Fruit fly (Drosophila melanogaster) whole organism, embryonic: Measurements from ENCODE around the gene Hnf4.

Experiments
- Antp ChIP-seq: fragments of 200-800 bp; sonication (Bioruptor generic); optimal IDR thresholded peaks from 3 replicates; lab custom pipeline; 2016; ENCODE audit warnings: missing biosample characterization, missing genetic modification characterization
- CG10366 ChIP-seq: fragments of 200-800 bp; sonication (Bioruptor generic); IDR thresholded peaks from 2 replicates; pipeline ENCODE4 v1.3.6; 2022; ENCODE audit warnings: missing biosample characterization, missing genetic modification characterization
- CG10462 ChIP-seq: fragments of 200-800 bp; sonication (Bioruptor generic); optimal IDR thresholded peaks from 2 replicates; lab custom pipeline; 2016; ENCODE audit warnings: missing biosample characterization, missing genetic modification characterization
- CG10543 ChIP-seq: fragments of 200-800 bp; sonication (Bioruptor generic); optimal IDR thresholded peaks from 3 replicates; lab custom pipeline; 2017; ENCODE audit warnings: missing biosample characterization, mild to moderate bottlenecking, missing genetic modification characterization, moderate library complexity
- CG10565 ChIP-seq: fragments of 200-800 bp; sonication (Bioruptor generic); optimal IDR thresholded peaks from 3 replicates; lab custom pipeline; 2016; ENCODE audit warnings: missing biosample characterization, mild to moderate bottlenecking, missing genetic modification characterization
- CG12236 ChIP-seq: fragments of 200-800 bp; sonication (Bioruptor generic); optimal IDR thresholded peaks from 2 replicates; lab custom pipeline; 2016; ENCODE audit warnings: missing biosample characterization, missing genetic modification characterization
- CG12769 ChIP-seq: fragments of 200-800 bp; sonication (Bioruptor generic); optimal IDR thresholded peaks from 2 replicates; lab custom pipeline; 2019; ENCODE audit warnings: missing biosample characterization, mild to moderate bottlenecking, missing genetic modification characterization, moderate library complexity
- CG14014 ChIP-seq: fragments of 200-800 bp; sonication (Bioruptor generic); IDR thresholded peaks from 2 replicates; pipeline ENCODE4 v1.3.6; 2022; ENCODE audit warnings: missing biosample characterization, missing genetic modification characterization
- CG2875 ChIP-seq: fragments of 200-800 bp; sonication (Bioruptor generic); optimal IDR thresholded peaks from 2 replicates; lab custom pipeline; 2017; ENCODE audit warnings: missing biosample characterization, mild to moderate bottlenecking, missing genetic modification characterization, missing genetic modification reagents
- CG31224 ChIP-seq: fragments of 200-800 bp; sonication (Bioruptor generic); IDR thresholded peaks from 2 replicates; pipeline ENCODE4 v1.3.6; 2022; ENCODE audit warnings: missing biosample characterization, missing genetic modification characterization
- CG31388 ChIP-seq: fragments of 200-800 bp; sonication (Bioruptor generic); optimal IDR thresholded peaks from 2 replicates; lab custom pipeline; 2016; ENCODE audit warnings: missing biosample characterization, missing genetic modification characterization
- CG32767 ChIP-seq: fragments of 200-800 bp; sonication (Bioruptor generic); IDR thresholded peaks from 2 replicates; pipeline ENCODE4 v1.3.6; 2022; ENCODE audit warnings: missing biosample characterization, missing genetic modification characterization
- CG34224 ChIP-seq: fragments of 200-800 bp; sonication (Bioruptor generic); IDR thresholded peaks from 3 replicates; pipeline ENCODE4 v1.3.6; 2022; ENCODE audit warnings: missing biosample characterization, missing genetic modification characterization; ENCODE audit not compliant: partially characterized antibody
- CG4404 ChIP-seq: fragments of 200-800 bp; sonication (Bioruptor generic); IDR thresholded peaks from 2 replicates; pipeline ENCODE4 v1.3.6; 2022; ENCODE audit warnings: missing biosample characterization, missing genetic modification characterization
- CG7271 ChIP-seq: fragments of 200-800 bp; sonication (Bioruptor generic); optimal IDR thresholded peaks from 2 replicates; lab custom pipeline; 2018; ENCODE audit warnings: missing biosample characterization, mild to moderate bottlenecking, missing genetic modification characterization, moderate library complexity
- CG7987 ChIP-seq: fragments of 200-800 bp; sonication (Bioruptor generic); optimal IDR thresholded peaks from 2 replicates; lab custom pipeline; 2018; ENCODE audit warnings: missing biosample characterization, mild to moderate bottlenecking, missing genetic modification characterization, moderate library complexity
- CG8478 ChIP-seq: fragments of >200 bp; optimal IDR thresholded peaks from 2 replicates; lab custom pipeline; 2018
- CG8924 ChIP-seq: fragments of 200-800 bp; optimal IDR thresholded peaks from 3 replicates; lab custom pipeline; 2019; ENCODE audit warnings: missing biosample characterization, mild to moderate bottlenecking, missing genetic modification characterization, moderate library complexity
- HLH3B ChIP-seq: fragments of 200-800 bp; sonication (Bioruptor generic); IDR thresholded peaks from 2 replicates; pipeline ENCODE4 v1.3.6; 2022; ENCODE audit warnings: missing biosample characterization, missing genetic modification characterization
- Nf-YB ChIP-seq: fragments of 200-800 bp; sonication (Bioruptor generic); optimal IDR thresholded peaks from 3 replicates; lab custom pipeline; 2019; ENCODE audit warnings: missing biosample characterization, mild to moderate bottlenecking, missing genetic modification characterization, moderate library complexity
- Nf-YC ChIP-seq: fragments of 200-800 bp; optimal IDR thresholded peaks from 3 replicates; lab custom pipeline; 2019; ENCODE audit warnings: missing biosample characterization, mild to moderate bottlenecking, missing genetic modification characterization, moderate library complexity
- Spps ChIP-seq: fragments of 200-800 bp; sonication (Bioruptor generic); optimal IDR thresholded peaks from 2 replicates; lab custom pipeline; 2018; ENCODE audit warnings: missing biosample characterization, mild to moderate bottlenecking, missing genetic modification characterization
- Tbp ChIP-seq: fragments of >200 bp; optimal IDR thresholded peaks from 2 replicates; lab custom pipeline; 2018; ENCODE audit warnings: missing biosample characterization, missing genetic modification characterization
- corto ChIP-seq: fragments of 200-800 bp; sonication (Bioruptor generic); optimal IDR thresholded peaks from 2 replicates; lab custom pipeline; 2016; ENCODE audit warnings: missing biosample characterization, mild to moderate bottlenecking, missing genetic modification characterization, moderate library complexity
- crol ChIP-seq: fragments of 200-800 bp; sonication (Bioruptor generic); IDR thresholded peaks from 2 replicates; pipeline ENCODE4 v1.3.6; 2022; ENCODE audit warnings: missing biosample characterization, missing genetic modification characterization
- ewg ChIP-seq: fragments of 200-800 bp; sonication (Bioruptor generic); optimal IDR thresholded peaks from 3 replicates; lab custom pipeline; 2017; ENCODE audit warnings: mild to moderate bottlenecking, missing biosample characterization, missing genetic modification reagents, missing genetic modification characterization
- fd64A ChIP-seq: fragments of 200-800 bp; sonication (Bioruptor generic); optimal IDR thresholded peaks from 3 replicates; lab custom pipeline; 2018; ENCODE audit warnings: missing biosample characterization, mild to moderate bottlenecking, missing genetic modification characterization
- gro ChIP-seq: fragments of 200-800 bp; sonication (Bioruptor generic); optimal IDR thresholded peaks from 2 replicates; lab custom pipeline; 2016; ENCODE audit warnings: missing biosample characterization, missing genetic modification characterization
- kah ChIP-seq: fragments of 200-800 bp; sonication (Bioruptor generic); optimal IDR thresholded peaks from 2 replicates; lab custom pipeline; 2018; ENCODE audit warnings: missing biosample characterization, mild to moderate bottlenecking, missing genetic modification characterization
- nerfin-1 ChIP-seq: fragments of 200-800 bp; sonication (Bioruptor generic); optimal IDR thresholded peaks from 3 replicates; lab custom pipeline; 2019; ENCODE audit warnings: missing biosample characterization, mild to moderate bottlenecking, missing genetic modification characterization, moderate library complexity
- nmo ChIP-seq: fragments of 200-800 bp; sonication (Bioruptor generic); optimal IDR thresholded peaks from 2 replicates; lab custom pipeline; 2018; ENCODE audit warnings: missing biosample characterization, mild to moderate bottlenecking, missing genetic modification characterization, moderate library complexity
- org-1 ChIP-seq: fragments of 200-800 bp; sonication (Bioruptor generic); optimal IDR thresholded peaks from 2 replicates; lab custom pipeline; 2017; ENCODE audit warnings: missing biosample characterization, missing genetic modification characterization
- p53 ChIP-seq: fragments of 200-800 bp; sonication (Bioruptor generic); optimal IDR thresholded peaks from 2 replicates; lab custom pipeline; 2016; ENCODE audit warnings: missing biosample characterization, missing genetic modification characterization
- pan ChIP-seq, 4 experiments: fragments of >200 bp in 3 of 4; fragments of 200-800 bp in 1 of 4; sonication (Bioruptor generic) in 1 of 4; optimal IDR thresholded peaks in 3 of 4; IDR thresholded peaks in 1 of 4; 2 replicates each; pipeline versions ENCODE4 v1.3.6 to Lab custom; 2017 to 2022; ENCODE audit warnings: missing biosample characterization in 2 of 4, missing genetic modification characterization in 2 of 4, mixed read lengths in 1 of 4
- peb ChIP-seq: fragments of 200-800 bp; sonication (Bioruptor generic); IDR thresholded peaks from 2 replicates; pipeline ENCODE4 v1.3.6; 2022; ENCODE audit warnings: missing biosample characterization, missing genetic modification characterization
- pum ChIP-seq: fragments of 200-800 bp; sonication (Bioruptor generic); optimal IDR thresholded peaks from 2 replicates; lab custom pipeline; 2016; ENCODE audit warnings: missing biosample characterization, missing genetic modification characterization
- seq ChIP-seq: fragments of 200-800 bp; sonication (Bioruptor generic); IDR thresholded peaks from 2 replicates; pipeline ENCODE4 v1.3.6; 2022; ENCODE audit warnings: missing biosample characterization, missing genetic modification characterization
- sqz ChIP-seq: fragments of 200-800 bp; sonication (Bioruptor generic); optimal IDR thresholded peaks from 3 replicates; lab custom pipeline; 2018; ENCODE audit warnings: missing biosample characterization, mild to moderate bottlenecking, missing genetic modification characterization
- tin ChIP-seq: fragments of 200-800 bp; sonication (Bioruptor generic); optimal IDR thresholded peaks from 3 replicates; lab custom pipeline; 2016; ENCODE audit warnings: missing biosample characterization, missing genetic modification characterization
- tna ChIP-seq: fragments of 200-800 bp; sonication (Bioruptor generic); IDR thresholded peaks from 2 replicates; pipeline ENCODE4 v1.3.6; 2022; ENCODE audit warnings: missing biosample characterization, missing genetic modification characterization; ENCODE audit not compliant: partially characterized antibody
- vnd ChIP-seq: fragments of 200-800 bp; sonication (Bioruptor generic); IDR thresholded peaks from 3 replicates; pipeline ENCODE4 v1.3.6; 2022; ENCODE audit warnings: missing biosample characterization, missing genetic modification characterization; ENCODE audit not compliant: partially characterized antibody
- zfh1 ChIP-seq: fragments of 200-800 bp; sonication (Bioruptor generic); IDR thresholded peaks from 3 replicates; pipeline ENCODE4 v1.3.6; 2022; ENCODE audit warnings: missing biosample characterization, missing genetic modification characterization

Hnf4 gene

DNA sequence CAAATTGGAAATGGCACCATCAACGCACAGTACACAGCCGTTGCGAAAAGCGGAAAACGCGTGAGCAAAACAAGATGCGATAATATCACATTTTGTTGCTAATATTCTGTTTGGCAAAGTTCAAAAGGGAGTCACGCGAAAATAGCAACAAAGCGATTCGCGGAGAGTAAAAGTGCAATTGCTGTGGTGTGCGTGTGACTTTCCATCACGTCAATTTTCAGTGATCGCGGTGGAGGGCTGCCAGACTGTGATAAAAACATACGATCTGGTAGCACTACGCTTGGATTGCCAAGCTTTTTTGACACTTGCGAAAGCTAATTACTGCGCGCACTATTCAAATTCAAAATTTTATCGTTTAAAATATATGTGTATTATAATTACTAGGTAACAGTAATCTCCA is at the start of gene Hnf4 (continued):
- TF ChIP-seq CG34224 (GFP tag; lab: Robert Waterston, UW) (no peak), pum (GFP tag; lab: Kevin White, UChicago) (no peak), vnd (GFP tag; lab: Robert Waterston, UW) (no peak), tna (GFP tag; lab: Robert Waterston, UW) (0 out of 2 replicates have a peak, but pooled peaks have one; percentile 42), CG4404 (GFP tag; lab: Robert Waterston, UW) (no peak)

DNA sequence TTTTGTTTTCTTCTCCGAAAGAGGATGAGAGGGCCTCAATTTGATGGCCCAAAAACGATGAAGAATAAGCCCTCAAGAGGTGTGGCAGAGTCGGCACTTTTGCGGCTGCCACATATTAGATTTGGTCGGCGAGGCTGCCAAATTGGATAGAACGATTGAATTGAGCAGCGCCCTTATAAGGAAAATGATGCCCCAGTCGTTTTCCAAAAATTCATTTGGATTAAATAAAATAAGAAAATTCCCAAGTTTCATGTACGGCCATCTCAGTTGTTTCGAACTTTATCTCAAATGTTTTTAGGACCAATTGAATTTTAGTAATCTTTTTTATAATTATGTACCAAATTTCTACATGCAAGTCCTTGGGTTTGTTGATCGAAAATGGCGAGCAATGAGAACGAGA is 42.6 kb upstream of the Hnf4 start, which contains the start of the genes CG45307 and CG12438:
CG45307 (minus strand) TSS at position 101 of the 400 bp plus-strand sequence.
CG12438 (plus strand) TSS at position 264 of the 400 bp plus-strand sequence.
- TF ChIP-seq CG32767 (no peak), Spps (no peak), CG8924 (tag; lab: Kevin White, UChicago) (no peak), Antp (GFP tag; lab: Kevin White, UChicago) (no peak), CG2875 (GFP tag; lab: Kevin White, UChicago) (no peak), CG10462 (GFP tag; lab: Kevin White, UChicago) (no peak), CG7271 (tag; lab: Kevin White, UChicago) (no peak)
- TF ChIP-seq, all 482 proteins: peak for 0

DNA sequence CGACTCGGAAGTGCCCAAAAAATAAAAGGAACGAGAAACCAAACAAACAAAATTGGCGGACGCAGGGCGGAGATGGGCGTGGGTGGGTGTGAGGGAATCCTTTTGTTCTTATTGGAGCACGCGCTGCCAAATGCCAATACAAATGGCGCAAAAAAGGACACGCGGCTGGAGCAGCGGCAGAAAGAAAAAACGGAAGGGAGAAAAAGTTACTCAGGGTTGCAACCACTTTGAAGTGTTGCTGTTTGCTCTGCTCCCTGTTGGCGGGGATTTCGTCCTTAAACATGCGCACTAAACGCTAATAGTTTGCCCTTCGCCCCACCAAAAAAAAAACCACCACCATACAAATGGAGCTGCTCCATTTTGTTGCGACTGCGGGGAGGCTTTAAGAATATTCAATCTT is 38.1 kb upstream of the Hnf4 start:
- no peak for TF ChIP-seq tin (GFP tag; lab: Kevin White, UChicago)
- TF ChIP-seq CG10543: no peak
- no peak for TF ChIP-seq CG12236
- TF ChIP-seq CG31388 (GFP tag; lab: Kevin White, UChicago): no peak
- TF ChIP-seq seq (GFP tag; lab: Robert Waterston, UW): peak; percentile 46; the same call in 1 of the 2 replicates
- TF ChIP-seq CG4404 (GFP tag; lab: Robert Waterston, UW): no peak
- TF ChIP-seq pan (optimal IDR thresholded peaks at IDR 0.05; lab: Kevin White, UChicago): no peak
- no peak for TF ChIP-seq pan (GFP tag; optimal IDR thresholded peaks at IDR 0.05 in 1 of 2, IDR thresholded peaks at IDR 0.05 in 1 of 2)
- TF ChIP-seq crol (GFP tag; lab: Robert Waterston, UW): peak; percentile 30; the same call in 1 of the 2 replicates
- TF ChIP-seq Nf-YC (tag; lab: Kevin White, UChicago): peak; percentile 85
- no peak for TF ChIP-seq kah (GFP tag; lab: Kevin White, UChicago)
- no peak for TF ChIP-seq Tbp (GFP tag; lab: Kevin White, UChicago)
- TF ChIP-seq CG10366: no peak
- peak; percentile 33 for TF ChIP-seq sqz (GFP tag; lab: Kevin White, UChicago)
- no peak for TF ChIP-seq CG8478 (lab: Kevin White, UChicago)
- TF ChIP-seq zfh1: no peak
- no peak for TF ChIP-seq HLH3B
- peak; percentile 55 for TF ChIP-seq ewg (GFP tag; lab: Kevin White, UChicago)
- peak; percentile 84 for TF ChIP-seq Nf-YB (GFP tag; lab: Kevin White, UChicago)
- TF ChIP-seq org-1: no peak
- TF ChIP-seq p53: no peak
- no peak for TF ChIP-seq CG31224
- no peak for TF ChIP-seq CG10565 (GFP tag; lab: Kevin White, UChicago)
- no peak for TF ChIP-seq peb (GFP tag; lab: Robert Waterston, UW)
- TF ChIP-seq corto: no peak
- peak; percentile 57 for TF ChIP-seq nerfin-1 (tag; lab: Kevin White, UChicago)
- TF ChIP-seq CG12769 (tag; lab: Kevin White, UChicago): no peak
- no peak for TF ChIP-seq CG7987 (GFP tag; lab: Kevin White, UChicago)
- TF ChIP-seq nmo: no peak
- TF ChIP-seq fd64A (GFP tag; lab: Kevin White, UChicago): no peak
- TF ChIP-seq CG14014 (GFP tag; lab: Robert Waterston, UW): no peak
- TF ChIP-seq gro (GFP tag; lab: Kevin White, UChicago): no peak
